Worm (Caenorhabditis elegans): ENCODE results near the gene pcf-11.

DNA sequence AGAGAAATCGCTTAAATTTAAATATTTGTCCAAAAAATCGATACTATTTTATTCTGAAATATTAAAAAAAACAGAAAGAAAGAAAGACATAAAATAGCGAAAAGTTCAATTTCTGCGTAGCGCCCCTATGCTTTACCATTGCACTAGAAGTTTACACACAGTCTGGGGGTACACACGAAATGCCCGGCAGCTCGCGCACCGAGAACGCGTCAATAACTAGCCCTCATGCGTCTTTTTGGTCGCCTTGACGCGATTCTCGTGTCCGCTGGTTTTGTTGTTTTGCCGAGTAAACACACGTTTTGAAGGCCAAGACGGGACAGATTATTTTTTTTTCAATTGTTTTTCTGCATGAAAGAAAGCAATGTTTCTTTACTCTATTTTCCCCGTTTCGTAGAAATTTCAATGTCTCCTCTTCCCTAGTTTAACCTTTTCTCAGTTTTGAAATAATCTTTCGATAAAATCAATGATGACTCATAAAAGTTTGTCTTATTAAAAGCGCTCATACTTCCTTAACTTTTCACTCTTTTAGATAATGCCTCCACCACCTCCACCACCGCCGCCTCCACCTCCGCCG lies 6.5 kb upstream of the pcf-11 start, which contains the start of gene wip-1:
- TF ChIP-seq him-1 (tag; optimal IDR thresholded peaks at IDR 0.05) (peak; percentile 98), W03F9.2 (tag; optimal IDR thresholded peaks at IDR 0.05) (peak; percentile 98)
